Worm (Caenorhabditis elegans) whole organism, young adult: ENCODE results near the gene cat-1.

Experiments used
- F39B2.1 ChIP-seq: fragments of 200-800 bp; sonication (Bioruptor generic); IDR thresholded peaks from 2 replicates; pipeline ENCODE4 v1.3.6; 2022; ENCODE audit warnings: missing genetic modification reagents, missing genetic modification characterization, missing compliant biosample characterization
- T07F8.4 ChIP-seq: sonication (generic microtip); optimal IDR thresholded peaks from 2 replicates; lab custom pipeline; 2016; ENCODE audit warnings: mild to moderate bottlenecking, missing genetic modification characterization, moderate library complexity, missing compliant biosample characterization
- Y53F4B.3 ChIP-seq: fragments of 200-800 bp; sonication (Bioruptor generic); IDR thresholded peaks from 2 replicates; pipeline ENCODE4 v1.3.6; 2022; ENCODE audit warnings: missing genetic modification reagents, missing genetic modification characterization, missing compliant biosample characterization
- cebp-1 ChIP-seq, 2 experiments: fragments of 200-800 bp in 1 of 2; sonication (Bioruptor generic) in 1 of 2; sonication (generic microtip) in 1 of 2; IDR thresholded peaks in 1 of 2; optimal IDR thresholded peaks in 1 of 2; 2 replicates each; pipeline versions ENCODE4 v1.3.6 to Lab custom; 2017 to 2022; ENCODE audit warnings: missing compliant biosample characterization in 2 of 2, missing genetic modification characterization in 2 of 2, mild to moderate bottlenecking in 1 of 2, missing genetic modification reagents in 1 of 2, moderate library complexity in 1 of 2
- cebp-2 ChIP-seq: fragments of 200-800 bp; sonication (Bioruptor generic); IDR thresholded peaks from 2 replicates; pipeline ENCODE4 v1.3.6; 2022; ENCODE audit warnings: missing genetic modification characterization, missing compliant biosample characterization
- ceh-100 ChIP-seq: fragments of 200-800 bp; sonication (Bioruptor generic); IDR thresholded peaks from 2 replicates; pipeline ENCODE4 v1.3.6; 2022; ENCODE audit warnings: missing genetic modification reagents, missing genetic modification characterization, missing compliant biosample characterization
- ceh-40 ChIP-seq: fragments of 200-800 bp; sonication (Bioruptor generic); IDR thresholded peaks from 2 replicates; pipeline ENCODE4 v1.3.6; 2022; ENCODE audit warnings: missing genetic modification characterization, missing compliant biosample characterization
- ceh-58 ChIP-seq: fragments of 200-800 bp; sonication (Bioruptor generic); IDR thresholded peaks from 2 replicates; pipeline ENCODE4 v1.3.6; 2022; ENCODE audit warnings: missing genetic modification characterization, missing compliant biosample characterization
- ceh-79 ChIP-seq: sonication (generic microtip); optimal IDR thresholded peaks from 2 replicates; lab custom pipeline; 2017; ENCODE audit warnings: mild to moderate bottlenecking, missing genetic modification characterization, missing compliant biosample characterization
- efl-1 ChIP-seq: fragments of 150-350 bp; optimal IDR thresholded peaks from 2 replicates; lab custom pipeline; 2014; ENCODE audit warnings: missing biosample characterization, missing genetic modification reagents, missing genetic modification characterization
- egl-18 ChIP-seq: fragments of 200-800 bp; sonication (Bioruptor generic); IDR thresholded peaks from 2 replicates; pipeline ENCODE4 v1.3.6; 2022; ENCODE audit warnings: missing genetic modification reagents, missing genetic modification characterization, missing compliant biosample characterization
- egl-44 ChIP-seq: fragments of 200-800 bp; sonication (Bioruptor generic); IDR thresholded peaks from 2 replicates; pipeline ENCODE4 v1.3.6; 2022; ENCODE audit warnings: missing genetic modification reagents, missing genetic modification characterization, missing compliant biosample characterization
- hmg-1.2 ChIP-seq: fragments of 200-800 bp; sonication (Bioruptor generic); IDR thresholded peaks from 2 replicates; pipeline ENCODE4 v1.3.6; 2022; ENCODE audit warnings: missing genetic modification reagents, missing genetic modification characterization, missing compliant biosample characterization
- hrde-1 ChIP-seq: sonication (generic microtip); optimal IDR thresholded peaks from 2 replicates; lab custom pipeline; 2016; ENCODE audit warnings: missing genetic modification characterization, mild to moderate bottlenecking, missing compliant biosample characterization, moderate library complexity, missing genotype, missing genetic modification reagents, borderline replicate concordance
- lin-26 ChIP-seq: fragments of 200-800 bp; sonication (Bioruptor generic); IDR thresholded peaks from 2 replicates; pipeline ENCODE4 v1.3.6; 2022; ENCODE audit warnings: missing genetic modification reagents, missing genetic modification characterization, missing compliant biosample characterization
- lir-1 ChIP-seq: fragments of 200-800 bp; sonication (Bioruptor generic); conservative IDR thresholded peaks from 2 replicates; pipeline ENCODE4 v1.3.6; 2022; ENCODE audit warnings: missing genetic modification reagents, missing genetic modification characterization, missing compliant biosample characterization
- lsl-1 ChIP-seq: fragments of 200-800 bp; sonication (Bioruptor generic); optimal IDR thresholded peaks from 2 replicates; lab custom pipeline; 2018; ENCODE audit warnings: mild to moderate bottlenecking, missing genetic modification characterization, moderate library complexity, missing compliant biosample characterization
- mxl-1 ChIP-seq: sonication (generic microtip); optimal IDR thresholded peaks from 2 replicates; lab custom pipeline; 2016; ENCODE audit warnings: missing genetic modification characterization, missing compliant biosample characterization
- nhr-179 ChIP-seq: sonication (generic microtip); optimal IDR thresholded peaks from 2 replicates; lab custom pipeline; 2016; ENCODE audit warnings: mild to moderate bottlenecking, missing genetic modification characterization, missing compliant biosample characterization
- nhr-27 ChIP-seq: fragments of 200-800 bp; sonication (Bioruptor generic); optimal IDR thresholded peaks from 2 replicates; lab custom pipeline; 2018; ENCODE audit warnings: mild to moderate bottlenecking, missing genetic modification characterization, moderate library complexity, missing compliant biosample characterization
- pbrm-1 ChIP-seq: fragments of 200-800 bp; sonication (Bioruptor generic); IDR thresholded peaks from 2 replicates; pipeline ENCODE4 v1.3.6; 2022; ENCODE audit warnings: missing genetic modification reagents, missing genetic modification characterization, missing compliant biosample characterization
- repo-1 ChIP-seq: sonication (generic microtip); optimal IDR thresholded peaks from 2 replicates; lab custom pipeline; 2017; ENCODE audit warnings: mild to moderate bottlenecking, missing genetic modification characterization, missing compliant biosample characterization
- rpc-1 ChIP-seq, 2 experiments: fragments of 150-350 bp in 1 of 2; sonication (generic microtip) in 1 of 2; optimal IDR thresholded peaks; 2 replicates each; lab custom pipeline; 2014 to 2018; ENCODE audit warnings: missing biosample characterization in 1 of 2, missing genetic modification characterization in 1 of 2, missing genetic modification reagents in 1 of 2, missing genotype in 1 of 2
- snpc-1.1 ChIP-seq: sonication (generic microtip); optimal IDR thresholded peaks from 2 replicates; lab custom pipeline; 2017; ENCODE audit warnings: missing genetic modification characterization, mild to moderate bottlenecking, missing compliant biosample characterization, antibody characterized with exemption, moderate library complexity, missing genotype, missing genetic modification reagents; ENCODE audit not compliant: insufficient read depth
- snpc-1.3 ChIP-seq: sonication (generic microtip); optimal IDR thresholded peaks from 2 replicates; lab custom pipeline; 2017; ENCODE audit warnings: missing genetic modification characterization, mild to moderate bottlenecking, missing compliant biosample characterization, antibody characterized with exemption, moderate library complexity, missing genotype, missing genetic modification reagents; ENCODE audit not compliant: insufficient read depth
- zfh-2 ChIP-seq: fragments of 200-800 bp; sonication (Bioruptor generic); conservative IDR thresholded peaks from 2 replicates; pipeline ENCODE4 v1.3.6; 2022; ENCODE audit warnings: missing genetic modification reagents, missing genetic modification characterization, missing compliant biosample characterization
- ztf-6 ChIP-seq: fragments of 200-800 bp; sonication (Bioruptor generic); IDR thresholded peaks from 2 replicates; pipeline ENCODE4 v1.3.6; 2022; ENCODE audit warnings: missing genetic modification reagents, missing genetic modification characterization, missing compliant biosample characterization

cat-1 gene

DNA sequence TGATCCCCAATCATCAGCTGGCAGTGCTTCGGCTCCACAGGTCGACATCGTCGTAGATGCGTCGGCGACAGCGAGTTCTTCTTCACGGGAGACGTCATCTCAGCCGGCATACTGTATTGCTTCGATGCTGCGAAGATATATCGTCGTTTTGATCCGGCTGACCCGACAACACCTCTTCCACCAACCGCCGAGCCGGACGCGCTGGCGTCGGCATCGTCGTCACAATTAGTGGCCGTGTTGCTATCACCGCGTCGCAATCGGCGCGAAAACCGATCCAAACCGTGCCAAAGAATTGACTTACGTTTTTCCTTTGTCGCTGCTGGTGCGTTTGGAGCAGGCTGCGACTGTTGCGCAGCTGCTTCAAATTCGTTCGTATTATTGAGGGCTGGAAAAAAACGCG lies 15.6 kb upstream of the cat-1 start:
- TF ChIP-seq zfh-2 (peak; percentile 83), cebp-2 (GFP tag; lab: Robert Waterston, UW) (0 out of 2 replicates have a peak, but pooled peaks have one; percentile 39), efl-1 (GFP tag; lab: Kevin White, UChicago) (no peak), nhr-27 (no peak)

ce11 chrX:5724544-5724943 lies 14.0 kb upstream of the cat-1 start:
- TF ChIP-seq cebp-1 (GFP tag; IDR thresholded peaks at IDR 0.05; lab: Robert Waterston, UW) (0 out of 2 replicates have a peak, but pooled peaks have one; percentile 12), cebp-1 (tag; optimal IDR thresholded peaks at IDR 0.05; lab: Kevin White, UChicago) (no peak), lir-1 (GFP tag; lab: Robert Waterston, UW) (no peak), hrde-1 (tag; lab: Kevin White, UChicago) (no peak), rpc-1 (optimal IDR thresholded peaks at IDR 0.05; lab: Kevin White, UChicago) (no peak), rpc-1 (tag; optimal IDR thresholded peaks at IDR 0.05; lab: Kevin White, UChicago) (no peak), snpc-1.3 (tag; lab: Kevin White, UChicago) (no peak)

DNA sequence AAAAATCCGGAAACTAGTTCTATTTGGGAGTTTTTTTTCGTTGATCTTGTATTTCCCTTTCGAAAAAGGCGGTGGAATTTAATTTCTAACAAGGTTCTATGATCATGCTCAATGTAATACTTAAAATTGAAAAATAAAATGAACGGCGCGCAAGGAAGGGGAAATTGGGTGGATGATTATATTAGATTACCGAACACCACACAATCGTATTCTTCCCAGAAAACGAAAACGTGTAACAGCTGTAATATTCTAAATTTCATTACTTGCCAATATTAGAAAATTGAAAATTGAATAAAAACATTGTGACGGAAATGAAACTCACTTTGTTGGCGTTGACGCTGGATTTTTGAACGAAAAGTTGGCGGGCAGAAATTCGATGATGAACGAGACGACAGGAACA lies 13.2 kb upstream of the cat-1 start:
- TF ChIP-seq ceh-79 (tag; lab: Kevin White, UChicago) (no peak), Y53F4B.3 (GFP tag; lab: Robert Waterston, UW) (no peak), lin-26 (GFP tag; lab: Robert Waterston, UW) (no peak), snpc-1.1 (tag; lab: Kevin White, UChicago) (no peak), ceh-40 (GFP tag; lab: Robert Waterston, UW) (no peak), ceh-58 (GFP tag; lab: Robert Waterston, UW) (no peak), hmg-1.2 (GFP tag; lab: Robert Waterston, UW) (no peak)

- no peak for TF ChIP-seq egl-18 (GFP tag; lab: Robert Waterston, UW)
- no peak for TF ChIP-seq lsl-1 (GFP tag; lab: Kevin White, UChicago)
- 0 out of 2 replicates have a peak, but pooled peaks have one; percentile 35 for TF ChIP-seq ceh-40 (GFP tag; lab: Robert Waterston, UW)
- TF ChIP-seq mxl-1 (tag; lab: Kevin White, UChicago): no peak
- TF ChIP-seq F39B2.1 (GFP tag; lab: Robert Waterston, UW): no peak
- peak; percentile 78 for TF ChIP-seq zfh-2
Measured at ce11 chrX:5720929-5721328, 10.4 kb upstream of the cat-1 start.

- TF ChIP-seq egl-44 (no peak), T07F8.4 (tag; lab: Kevin White, UChicago) (no peak), nhr-179 (tag; lab: Kevin White, UChicago) (no peak), repo-1 (tag; lab: Kevin White, UChicago) (no peak)
Measured at ce11 chrX:5720124-5720523, 9.6 kb upstream of the cat-1 start, which contains the start of gene C41G11.1. Gene C41G11.1, minus strand, starts transcription at chrX:5720224.

DNA sequence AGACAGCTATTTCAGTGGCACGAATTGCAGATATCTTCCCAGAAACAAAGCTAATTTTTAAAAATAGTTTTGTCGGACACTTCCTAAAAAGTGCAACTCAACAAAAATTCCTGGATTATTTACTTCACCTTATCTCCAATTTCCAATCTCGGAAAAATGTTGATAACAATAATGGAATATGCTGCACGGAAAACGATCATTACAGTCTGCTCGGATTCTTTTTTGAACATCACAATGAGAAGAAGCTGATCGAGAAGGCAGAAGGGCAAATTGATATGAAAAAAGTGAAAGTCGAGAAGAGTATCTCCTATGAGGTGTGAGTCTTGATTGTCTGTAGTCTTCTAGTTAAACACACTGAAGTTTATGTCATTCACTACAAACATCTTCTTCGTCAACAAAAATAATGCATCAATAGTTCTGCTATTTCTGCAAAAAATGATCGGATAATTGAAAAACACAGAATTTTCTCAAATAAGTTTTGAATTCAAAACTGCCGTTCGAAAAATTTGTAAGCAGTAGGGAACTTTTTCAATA lies 5.4 kb upstream of the cat-1 start:
- TF ChIP-seq ztf-6 (GFP tag; lab: Robert Waterston, UW): no peak

- TF ChIP-seq pbrm-1 (GFP tag; lab: Robert Waterston, UW) (no peak), ceh-100 (GFP tag; lab: Robert Waterston, UW) (no peak), cebp-1 (GFP tag; IDR thresholded peaks at IDR 0.05; lab: Robert Waterston, UW) (no peak), cebp-1 (tag; optimal IDR thresholded peaks at IDR 0.05; lab: Kevin White, UChicago) (peak; percentile 39)
Measured at ce11 chrX:5715369-5715768, 4.8 kb upstream of the cat-1 start.
